Fruit fly (Drosophila melanogaster) whole organism, pupa: ENCODE measurements around the gene UQCR-14.

Experiments used
- CG15710 ChIP-seq: fragments of 200-800 bp; sonication (Bioruptor generic); optimal IDR thresholded peaks from 2 replicates; lab custom pipeline; 2018; ENCODE audit warnings: missing biosample characterization, mild to moderate bottlenecking, missing genetic modification characterization, moderate library complexity
- CG8301 ChIP-seq: fragments of 200-800 bp; sonication (Bioruptor generic); optimal IDR thresholded peaks from 2 replicates; lab custom pipeline; 2018; ENCODE audit warnings: missing biosample characterization, mild to moderate bottlenecking, missing genetic modification characterization
- rn ChIP-seq: fragments of 200-800 bp; sonication (Bioruptor generic); IDR thresholded peaks from 2 replicates; pipeline ENCODE4 v1.3.6; 2022; ENCODE audit warnings: missing biosample characterization, missing genetic modification characterization

dm6 chrX:16286083-16286666, at the start of gene UQCR-14:
- TF ChIP-seq CG15710 (tag; lab: Kevin White, UChicago), result no peak
- TF ChIP-seq rn, result no peak
- TF ChIP-seq CG8301 (tag; lab: Kevin White, UChicago), result no peak
